Worm (Caenorhabditis elegans) whole organism, L1 larva: Measurements from ENCODE around the gene mrps-18C.

Experiments used
- F16B12.6 ChIP-seq: fragments of 150-350 bp; optimal IDR thresholded peaks from 2 replicates; lab custom pipeline; 2014; ENCODE audit warnings: missing biosample characterization, missing genetic modification characterization
- blmp-1 ChIP-seq: fragments of 150-350 bp; optimal IDR thresholded peaks from 2 replicates; lab custom pipeline; 2014; ENCODE audit warnings: missing biosample characterization, missing genetic modification characterization
- ceh-63 ChIP-seq: fragments of 200-800 bp; sonication (Bioruptor generic); optimal IDR thresholded peaks from 2 replicates; lab custom pipeline; 2018; ENCODE audit warnings: mild to moderate bottlenecking, missing genetic modification characterization, missing compliant biosample characterization
- ceh-82 ChIP-seq, 3 experiments: fragments of 150-350 bp in 1 of 3; sonication (generic microtip) in 2 of 3; optimal IDR thresholded peaks; 2 replicates each; lab custom pipeline; 2014 to 2017; ENCODE audit warnings: missing biosample characterization in 3 of 3, missing genetic modification characterization in 3 of 3
- ceh-90 ChIP-seq: sonication (generic microtip); optimal IDR thresholded peaks from 2 replicates; lab custom pipeline; 2016; ENCODE audit warnings: missing genetic modification characterization, missing compliant biosample characterization
- dpl-1 ChIP-seq, 3 experiments: fragments of 150-350 bp in 2 of 3; sonication (generic microtip) in 1 of 3; optimal IDR thresholded peaks; 2 replicates each; lab custom pipeline; 2014 to 2017; ENCODE audit warnings: missing biosample characterization in 3 of 3, missing genetic modification characterization in 3 of 3, missing genetic modification reagents in 3 of 3
- dsc-1 ChIP-seq: sonication (generic microtip); optimal IDR thresholded peaks from 2 replicates; lab custom pipeline; 2016; ENCODE audit warnings: mild to moderate bottlenecking, missing genetic modification characterization, missing compliant biosample characterization
- efl-1 ChIP-seq, 4 experiments: fragments of 150-350 bp; optimal IDR thresholded peaks in 3 of 4; peaks in 1 of 4; 1 replicate in 1 of 4; 2 replicates in 3 of 4; lab custom pipeline; 2014; ENCODE audit warnings: missing biosample characterization in 2 of 4, missing genetic modification characterization in 2 of 4, missing genetic modification reagents in 2 of 4
- elt-2 ChIP-seq: sonication (generic microtip); optimal IDR thresholded peaks from 2 replicates; lab custom pipeline; 2016; ENCODE audit warnings: missing genetic modification characterization, mild to moderate bottlenecking, inconsistent platforms, missing compliant biosample characterization, missing genetic modification reagents
- elt-3 ChIP-seq, 6 experiments: fragments of 150-350 bp in 1 of 6; sonication (generic microtip); optimal IDR thresholded peaks; 2 replicates each; lab custom pipeline; 2017 to 2018; ENCODE audit warnings: missing biosample characterization in 6 of 6, missing genetic modification characterization in 6 of 6, inconsistent platforms in 1 of 6
- ets-5 ChIP-seq: fragments of 200-800 bp; sonication (Bioruptor generic); IDR thresholded peaks from 2 replicates; pipeline ENCODE4 v1.3.6; 2022; ENCODE audit warnings: missing genetic modification characterization, missing compliant biosample characterization
- fos-1 ChIP-seq: fragments of 150-350 bp; optimal IDR thresholded peaks from 2 replicates; lab custom pipeline; 2014; ENCODE audit warnings: missing biosample characterization, missing genetic modification characterization
- grh-1 ChIP-seq: fragments of 200-800 bp; sonication (Bioruptor generic); IDR thresholded peaks from 2 replicates; pipeline ENCODE4 v1.3.6; 2022; ENCODE audit warnings: missing genetic modification reagents, missing genetic modification characterization, missing compliant biosample characterization
- hlh-17 ChIP-seq: fragments of 200-800 bp; sonication (Bioruptor generic); optimal IDR thresholded peaks from 2 replicates; lab custom pipeline; 2018; ENCODE audit warnings: missing genetic modification characterization, mild to moderate bottlenecking, missing compliant biosample characterization, moderate library complexity, borderline replicate concordance
- isw-1 ChIP-seq: fragments of 200-800 bp; sonication (Bioruptor generic); IDR thresholded peaks from 2 replicates; pipeline ENCODE4 v1.3.6; 2022; ENCODE audit warnings: missing genetic modification characterization, missing compliant biosample characterization
- lin-13 ChIP-seq: fragments of 150-350 bp; optimal IDR thresholded peaks from 2 replicates; lab custom pipeline; 2014; ENCODE audit warnings: missing biosample characterization, missing genetic modification reagents, missing genetic modification characterization
- lin-14 ChIP-seq: fragments of 200-800 bp; sonication (Bioruptor generic); optimal IDR thresholded peaks from 2 replicates; lab custom pipeline; 2018; ENCODE audit warnings: mild to moderate bottlenecking, missing genetic modification characterization, moderate library complexity, missing compliant biosample characterization
- lin-15B ChIP-seq: fragments of 150-350 bp; sonication (generic microtip); optimal IDR thresholded peaks from 3 replicates; lab custom pipeline; 2014; ENCODE audit warnings: missing biosample characterization, missing genetic modification characterization
- lin-35 ChIP-seq, 2 experiments: fragments of 150-350 bp; optimal IDR thresholded peaks; 2 replicates each; lab custom pipeline; 2014; ENCODE audit warnings: missing biosample characterization in 2 of 2, missing genetic modification characterization in 2 of 2, missing genetic modification reagents in 2 of 2
- mdl-1 ChIP-seq, 2 experiments: fragments of 150-350 bp; optimal IDR thresholded peaks; 2 replicates each; lab custom pipeline; 2014 to 2017; ENCODE audit warnings: missing biosample characterization in 2 of 2, missing genetic modification characterization in 2 of 2, inconsistent platforms in 1 of 2
- mef-2 ChIP-seq: fragments of 150-350 bp; optimal IDR thresholded peaks from 2 replicates; lab custom pipeline; 2014; ENCODE audit warnings: missing biosample characterization, missing genetic modification characterization
- nhr-12 ChIP-seq: sonication (generic microtip); optimal IDR thresholded peaks from 2 replicates; lab custom pipeline; 2017; ENCODE audit warnings: missing biosample characterization, missing genetic modification characterization
- nhr-19 ChIP-seq: fragments of 200-800 bp; sonication (Bioruptor generic); conservative IDR thresholded peaks from 2 replicates; pipeline ENCODE4 v1.3.6; 2022; ENCODE audit warnings: missing genetic modification characterization, missing compliant biosample characterization
- nhr-28 ChIP-seq: fragments of 150-350 bp; optimal IDR thresholded peaks from 2 replicates; lab custom pipeline; 2014; ENCODE audit warnings: missing biosample characterization, missing genetic modification characterization
- nhr-47 ChIP-seq: sonication (generic microtip); optimal IDR thresholded peaks from 2 replicates; lab custom pipeline; 2016; ENCODE audit warnings: mild to moderate bottlenecking, missing genetic modification characterization, moderate library complexity, missing compliant biosample characterization
- nhr-77 ChIP-seq: fragments of 150-350 bp; optimal IDR thresholded peaks from 2 replicates; lab custom pipeline; 2014; ENCODE audit warnings: missing biosample characterization, missing genetic modification characterization
- nhr-84 ChIP-seq: sonication (generic microtip); optimal IDR thresholded peaks from 2 replicates; lab custom pipeline; 2017; ENCODE audit warnings: missing biosample characterization, missing genetic modification characterization
- nhr-85 ChIP-seq: sonication (generic microtip); peaks from one replicate; lab custom pipeline; 2016; ENCODE audit warnings: missing genetic modification characterization, inconsistent platforms, missing compliant biosample characterization
- nhr-90 ChIP-seq: sonication (generic microtip); optimal IDR thresholded peaks from 2 replicates; lab custom pipeline; 2016; ENCODE audit warnings: mild to moderate bottlenecking, missing genetic modification characterization, missing compliant biosample characterization; ENCODE audit not compliant: poor library complexity
- pax-3 ChIP-seq: fragments of 200-800 bp; sonication (Bioruptor generic); optimal IDR thresholded peaks from 2 replicates; lab custom pipeline; 2018; ENCODE audit warnings: mild to moderate bottlenecking, missing genetic modification characterization, moderate library complexity, missing compliant biosample characterization
- pqm-1 ChIP-seq: sonication (generic microtip); optimal IDR thresholded peaks from 3 replicates; lab custom pipeline; 2017; ENCODE audit warnings: missing biosample characterization, missing genetic modification characterization
- rnt-1 ChIP-seq: sonication (generic microtip); optimal IDR thresholded peaks from 2 replicates; lab custom pipeline; 2016; ENCODE audit warnings: mild to moderate bottlenecking, missing genetic modification characterization, moderate library complexity, missing compliant biosample characterization
- skn-1 ChIP-seq: fragments of 150-350 bp; optimal IDR thresholded peaks from 2 replicates; lab custom pipeline; 2014; ENCODE audit warnings: missing biosample characterization, missing genetic modification characterization
- snpc-4 ChIP-seq: fragments of 150-350 bp; optimal IDR thresholded peaks from 2 replicates; lab custom pipeline; 2014; ENCODE audit warnings: missing biosample characterization, missing genetic modification characterization
- snu-23 ChIP-seq: sonication (generic microtip); optimal IDR thresholded peaks from 2 replicates; lab custom pipeline; 2016; ENCODE audit warnings: missing genetic modification characterization, missing compliant biosample characterization
- sox-4 ChIP-seq: sonication (generic microtip); optimal IDR thresholded peaks from 2 replicates; lab custom pipeline; 2016; ENCODE audit warnings: missing genetic modification characterization, missing compliant biosample characterization
- sptf-1 ChIP-seq: fragments of 150-350 bp; optimal IDR thresholded peaks from 2 replicates; lab custom pipeline; 2014; ENCODE audit warnings: missing biosample characterization, missing genetic modification characterization
- swsn-7 ChIP-seq: sonication (generic microtip); optimal IDR thresholded peaks from 2 replicates; lab custom pipeline; 2016; ENCODE audit warnings: missing genetic modification characterization, missing compliant biosample characterization
- unc-130 ChIP-seq: fragments of 150-350 bp; optimal IDR thresholded peaks from 2 replicates; lab custom pipeline; 2017; ENCODE audit warnings: missing biosample characterization, missing genetic modification characterization, inconsistent platforms
- unc-62 ChIP-seq: fragments of 150-350 bp; optimal IDR thresholded peaks from 2 replicates; lab custom pipeline; 2014; ENCODE audit warnings: missing biosample characterization, missing genetic modification reagents, missing genetic modification characterization
- unc-86 ChIP-seq: sonication (generic microtip); optimal IDR thresholded peaks from 2 replicates; lab custom pipeline; 2016; ENCODE audit warnings: missing genetic modification characterization, missing compliant biosample characterization
- unc-98 ChIP-seq: fragments of 200-800 bp; sonication (Bioruptor generic); IDR thresholded peaks from 2 replicates; pipeline ENCODE4 v1.3.6; 2022; ENCODE audit warnings: missing genetic modification characterization, missing compliant biosample characterization
- zip-4 ChIP-seq: fragments of 200-800 bp; sonication (Bioruptor generic); optimal IDR thresholded peaks from 2 replicates; lab custom pipeline; 2018; ENCODE audit warnings: mild to moderate bottlenecking, missing genetic modification characterization, moderate library complexity, missing compliant biosample characterization
- ztf-4 ChIP-seq: fragments of 150-350 bp; optimal IDR thresholded peaks from 2 replicates; lab custom pipeline; 2014; ENCODE audit warnings: missing biosample characterization, missing genetic modification characterization

The mrps-18C gene

DNA sequence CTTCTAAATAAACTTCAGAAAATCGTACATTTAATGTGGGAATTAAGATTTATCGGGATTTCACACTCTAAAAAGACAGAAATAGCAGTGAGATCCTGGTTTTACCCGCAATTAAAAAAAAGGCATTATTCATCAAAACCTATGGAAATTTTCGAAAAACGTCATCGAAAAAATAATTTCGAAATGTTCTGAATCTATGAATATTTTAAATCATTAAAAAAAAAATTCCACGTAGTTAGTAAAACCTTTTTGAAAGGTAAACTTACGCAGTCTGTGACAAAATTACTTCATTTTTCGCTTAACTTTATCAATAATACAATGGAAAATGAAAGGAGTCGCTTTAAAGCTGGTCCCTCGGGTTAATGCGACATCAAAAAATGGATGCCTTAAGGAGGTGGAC, 21.2 kb downstream of the mrps-18C start, which contains the start of gene C26E6.1:
C26E6.1 (plus strand) TSS at position 301 of the 400 bp plus-strand sequence.
- TF ChIP-seq F16B12.6 (tag; lab: Kevin White, UChicago), result no peak
- no peak for TF ChIP-seq nhr-28 (tag; lab: Kevin White, UChicago)
- no peak for TF ChIP-seq unc-130 (tag; lab: Kevin White, UChicago)

DNA sequence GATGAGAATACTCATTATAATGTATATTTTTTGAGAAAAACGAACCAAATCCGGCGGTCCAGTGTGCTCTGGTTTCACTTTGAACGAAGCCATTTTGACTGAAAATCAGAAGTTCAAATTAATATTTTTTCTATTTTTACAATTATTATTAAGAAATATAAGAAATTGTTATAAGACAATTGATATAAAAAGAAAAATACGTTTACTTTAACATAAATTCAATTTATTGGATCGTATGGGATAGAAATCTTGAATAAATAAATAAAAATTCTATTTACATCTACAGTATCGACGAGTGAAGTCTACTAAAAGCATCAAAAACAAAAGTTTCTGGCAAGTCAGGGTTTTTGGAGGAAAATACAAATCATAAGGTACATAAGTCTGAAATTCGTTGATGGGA, 24.8 kb downstream of the mrps-18C start, which contains the start of gene C27F2.4:
C27F2.4 (minus strand) TSS at position 101 of the 400 bp plus-strand sequence.
- TF ChIP-seq swsn-7 (tag; lab: Kevin White, UChicago), result no peak
- TF ChIP-seq nhr-12, result no peak
- TF ChIP-seq dsc-1 (tag; lab: Kevin White, UChicago), result no peak
- TF ChIP-seq lin-13 (GFP tag; lab: Kevin White, UChicago), result no peak
- no peak for TF ChIP-seq nhr-47 (tag; lab: Kevin White, UChicago)
- TF ChIP-seq unc-86 (tag; lab: Kevin White, UChicago), result no peak
- no peak for TF ChIP-seq F16B12.6 (tag; lab: Kevin White, UChicago)
- no peak for TF ChIP-seq lin-14 (GFP tag; lab: Kevin White, UChicago)
- TF ChIP-seq zip-4, result no peak
- no peak for TF ChIP-seq snpc-4 (tag; lab: Kevin White, UChicago)
- no peak for TF ChIP-seq blmp-1 (tag; lab: Kevin White, UChicago)
- TF ChIP-seq elt-3 (tag; optimal IDR thresholded peaks at IDR 0.05; lab: Kevin White, UChicago), result no peak
- TF ChIP-seq nhr-90 (tag; lab: Kevin White, UChicago), result no peak
- no peak for TF ChIP-seq nhr-77 (tag; lab: Kevin White, UChicago)
- TF ChIP-seq, all 84 proteins: peak for 0

DNA sequence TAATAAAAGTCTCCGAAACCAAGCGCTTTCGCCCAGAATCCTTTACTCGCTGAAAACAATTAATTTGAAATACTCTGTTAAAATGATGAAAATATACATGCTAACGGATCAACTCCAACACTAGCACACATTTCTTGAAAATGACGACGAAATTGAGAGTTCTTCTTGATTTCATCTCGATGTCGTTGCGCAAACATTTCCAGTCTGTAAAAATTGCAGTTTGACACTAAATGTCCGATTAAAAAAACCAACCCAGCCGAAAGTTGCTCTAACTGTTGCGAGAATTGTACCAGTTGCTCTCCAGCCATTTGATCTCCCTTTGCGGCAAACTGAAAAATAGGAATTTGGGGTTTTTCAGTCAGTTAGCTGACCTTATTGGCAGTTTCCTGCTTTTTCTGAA, 25.9 kb downstream of the mrps-18C start:
- TF ChIP-seq mef-2 (tag; lab: Kevin White, UChicago) (no peak), efl-1 (optimal IDR thresholded peaks at IDR 0.05; lab: Kevin White, UChicago) (no peak), efl-1 (GFP tag; optimal IDR thresholded peaks at IDR 0.05 in 1 of 2; lab: Kevin White, UChicago) (peak in 1 of 2 experiments; percentile 26)

ce11 chrIII:4962393-4962792, 27.0 kb downstream of the mrps-18C start, which contains the start of gene vps-22:
Gene vps-22, minus strand, starts transcription at chrIII:4962493.
- TF ChIP-seq snu-23 (GFP tag; lab: Kevin White, UChicago), result no peak
- TF ChIP-seq mdl-1 (tag; optimal IDR thresholded peaks at IDR 0.05; lab: Kevin White, UChicago), result no peak
- no peak for TF ChIP-seq rnt-1 (tag; lab: Kevin White, UChicago)
- TF ChIP-seq skn-1, result no peak
- TF ChIP-seq efl-1 (optimal IDR thresholded peaks at IDR 0.05; lab: Kevin White, UChicago), result no peak
- TF ChIP-seq efl-1 (GFP tag; optimal IDR thresholded peaks at IDR 0.05 in 1 of 2; lab: Kevin White, UChicago), result no peak
- no peak for TF ChIP-seq unc-62
- TF ChIP-seq ceh-90 (tag; lab: Kevin White, UChicago), result no peak
- TF ChIP-seq elt-2 (tag; lab: Kevin White, UChicago), result no peak
- TF ChIP-seq elt-3 (tag; optimal IDR thresholded peaks at IDR 0.05; lab: Kevin White, UChicago), result no peak
- TF ChIP-seq sox-4, result no peak
- no peak for TF ChIP-seq nhr-28 (tag; lab: Kevin White, UChicago)
- TF ChIP-seq pax-3, result no peak
- no peak for TF ChIP-seq sptf-1 (tag; lab: Kevin White, UChicago)
- no peak for TF ChIP-seq unc-98 (GFP tag; lab: Robert Waterston, UW)
- no peak for TF ChIP-seq ztf-4
- TF ChIP-seq nhr-84 (tag; lab: Kevin White, UChicago), result no peak
- no peak for TF ChIP-seq zip-4
- TF ChIP-seq isw-1 (GFP tag; lab: Robert Waterston, UW), result no peak

DNA sequence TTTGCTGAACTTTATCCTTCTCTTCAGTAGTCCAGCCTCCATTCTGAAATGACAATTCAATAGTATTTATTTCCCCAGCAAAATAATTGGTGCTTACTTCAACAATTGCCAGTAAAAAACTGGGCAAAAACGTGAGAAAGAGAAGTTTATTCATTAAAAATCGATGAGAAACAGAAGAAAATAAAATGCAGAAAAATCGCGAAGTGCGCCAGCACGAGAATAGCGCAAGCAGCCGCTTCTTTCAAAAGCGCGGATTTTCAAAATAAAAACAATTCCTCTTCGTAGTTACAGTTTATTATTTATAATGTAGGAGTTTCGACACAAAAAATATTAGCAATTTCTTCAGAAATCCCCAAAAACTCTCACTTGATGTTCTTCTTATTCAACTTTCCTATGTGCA, 27.5 kb downstream of the mrps-18C start, which contains the start of gene C27F2.9:
C27F2.9 (minus strand) TSS at position 159 of the 400 bp plus-strand sequence.
- TF ChIP-seq ets-5 (GFP tag; lab: Robert Waterston, UW) (no peak), nhr-19 (peak; percentile 91), blmp-1 (tag; lab: Kevin White, UChicago) (peak; percentile 71), skn-1 (peak; percentile 91), mef-2 (tag; lab: Kevin White, UChicago) (peak; percentile 5), isw-1 (GFP tag; lab: Robert Waterston, UW) (peak; percentile 91), pqm-1 (tag; lab: Kevin White, UChicago) (no peak), lin-15B (tag; lab: Kevin White, UChicago) (peak; percentile 75), elt-3 (tag; optimal IDR thresholded peaks at IDR 0.05; lab: Kevin White, UChicago) (peak in 4 of 6 experiments; percentile 3 to 87 (median 56)), ceh-82 (tag; optimal IDR thresholded peaks at IDR 0.05; lab: Kevin White, UChicago) (peak; percentile 89 to 94 (median 93)), lin-14 (GFP tag; lab: Kevin White, UChicago) (peak; percentile 88), ceh-63 (GFP tag; lab: Kevin White, UChicago) (no peak), hlh-17 (GFP tag; lab: Kevin White, UChicago) (no peak), fos-1 (tag; lab: Kevin White, UChicago) (peak; percentile 80), grh-1 (GFP tag; lab: Robert Waterston, UW) (peak; percentile 85), dpl-1 (GFP tag; optimal IDR thresholded peaks at IDR 0.05; lab: Kevin White, UChicago) (peak; percentile 99 to 100 (median 99)), nhr-12 (peak; percentile 21), nhr-85 (peak; percentile 93), lin-35 (GFP tag; optimal IDR thresholded peaks at IDR 0.05; lab: Kevin White, UChicago) (peak; percentile 99 to 100)
